Worm (Caenorhabditis elegans) whole organism, L1 larva: ENCODE data around the gene K08F9.1.

Experiments used
- C04F5.9 ChIP-seq: sonication (generic microtip); optimal IDR thresholded peaks from 2 replicates; lab custom pipeline; 2016; ENCODE audit warnings: missing genetic modification characterization, missing compliant biosample characterization
- C16A3.4 ChIP-seq: fragments of 150-350 bp; optimal IDR thresholded peaks from 2 replicates; lab custom pipeline; 2014; ENCODE audit warnings: missing biosample characterization, missing genetic modification characterization
- F16B12.6 ChIP-seq: fragments of 150-350 bp; optimal IDR thresholded peaks from 2 replicates; lab custom pipeline; 2014; ENCODE audit warnings: missing biosample characterization, missing genetic modification characterization
- Y116A8C.19 ChIP-seq: sonication (generic microtip); optimal IDR thresholded peaks from 2 replicates; lab custom pipeline; 2016; ENCODE audit warnings: missing compliant biosample characterization, missing genetic modification characterization, borderline replicate concordance
- aha-1 ChIP-seq: fragments of 150-350 bp; optimal IDR thresholded peaks from 2 replicates; lab custom pipeline; 2014; ENCODE audit warnings: missing biosample characterization, missing genetic modification characterization
- alr-1 ChIP-seq: fragments of 200-800 bp; sonication (Bioruptor generic); optimal IDR thresholded peaks from 2 replicates; lab custom pipeline; 2018; ENCODE audit warnings: borderline replicate concordance, mild to moderate bottlenecking, missing genetic modification characterization, missing compliant biosample characterization
- aly-2 ChIP-seq: fragments of 150-350 bp; optimal IDR thresholded peaks from 2 replicates; lab custom pipeline; 2014; ENCODE audit warnings: missing biosample characterization, missing genetic modification characterization
- blmp-1 ChIP-seq: fragments of 150-350 bp; optimal IDR thresholded peaks from 2 replicates; lab custom pipeline; 2014; ENCODE audit warnings: missing biosample characterization, missing genetic modification characterization
- ceh-82 ChIP-seq, 3 experiments: fragments of 150-350 bp in 1 of 3; sonication (generic microtip) in 2 of 3; optimal IDR thresholded peaks; 2 replicates each; lab custom pipeline; 2014 to 2017; ENCODE audit warnings: missing biosample characterization in 3 of 3, missing genetic modification characterization in 3 of 3
- ceh-90 ChIP-seq: sonication (generic microtip); optimal IDR thresholded peaks from 2 replicates; lab custom pipeline; 2016; ENCODE audit warnings: missing genetic modification characterization, missing compliant biosample characterization
- egl-13 ChIP-seq: sonication (generic microtip); optimal IDR thresholded peaks from 2 replicates; lab custom pipeline; 2016; ENCODE audit warnings: missing genotype, missing genetic modification reagents, missing genetic modification characterization, missing compliant biosample characterization
- ets-5 ChIP-seq: fragments of 200-800 bp; sonication (Bioruptor generic); IDR thresholded peaks from 2 replicates; pipeline ENCODE4 v1.3.6; 2022; ENCODE audit warnings: missing genetic modification characterization, missing compliant biosample characterization
- fkh-10 ChIP-seq: sonication (generic microtip); optimal IDR thresholded peaks from 2 replicates; lab custom pipeline; 2017; ENCODE audit warnings: missing biosample characterization, missing genetic modification reagents, missing genetic modification characterization
- fkh-4 ChIP-seq: sonication (generic microtip); optimal IDR thresholded peaks from 2 replicates; lab custom pipeline; 2016; ENCODE audit warnings: missing compliant biosample characterization, missing genetic modification characterization, borderline replicate concordance
- fos-1 ChIP-seq: fragments of 150-350 bp; optimal IDR thresholded peaks from 2 replicates; lab custom pipeline; 2014; ENCODE audit warnings: missing biosample characterization, missing genetic modification characterization
- grh-1 ChIP-seq: fragments of 200-800 bp; sonication (Bioruptor generic); IDR thresholded peaks from 2 replicates; pipeline ENCODE4 v1.3.6; 2022; ENCODE audit warnings: missing genetic modification reagents, missing genetic modification characterization, missing compliant biosample characterization
- hlh-4 ChIP-seq: sonication (generic microtip); optimal IDR thresholded peaks from 2 replicates; lab custom pipeline; 2016; ENCODE audit warnings: mild to moderate bottlenecking, missing genetic modification characterization, missing compliant biosample characterization
- irx-1 ChIP-seq: sonication (generic microtip); optimal IDR thresholded peaks from 2 replicates; lab custom pipeline; 2016; ENCODE audit warnings: missing genetic modification characterization, missing compliant biosample characterization
- isw-1 ChIP-seq: fragments of 200-800 bp; sonication (Bioruptor generic); IDR thresholded peaks from 2 replicates; pipeline ENCODE4 v1.3.6; 2022; ENCODE audit warnings: missing genetic modification characterization, missing compliant biosample characterization
- jun-1 ChIP-seq: fragments of 150-350 bp; optimal IDR thresholded peaks from 2 replicates; lab custom pipeline; 2014; ENCODE audit warnings: missing biosample characterization, missing genetic modification reagents, missing genetic modification characterization
- lin-14 ChIP-seq: fragments of 200-800 bp; sonication (Bioruptor generic); optimal IDR thresholded peaks from 2 replicates; lab custom pipeline; 2018; ENCODE audit warnings: mild to moderate bottlenecking, missing genetic modification characterization, moderate library complexity, missing compliant biosample characterization
- lin-39 ChIP-seq: fragments of 150-350 bp; optimal IDR thresholded peaks from 2 replicates; lab custom pipeline; 2014; ENCODE audit warnings: missing biosample characterization, missing genetic modification reagents, missing genetic modification characterization
- lir-3 ChIP-seq: sonication (generic microtip); optimal IDR thresholded peaks from 2 replicates; lab custom pipeline; 2016; ENCODE audit warnings: mild to moderate bottlenecking, missing genetic modification characterization, moderate library complexity, missing compliant biosample characterization; ENCODE audit not compliant: poor library complexity
- lsy-2 ChIP-seq, 2 experiments: fragments of 150-350 bp; optimal IDR thresholded peaks; 2 replicates each; lab custom pipeline; 2014; ENCODE audit warnings: missing biosample characterization in 2 of 2, missing genetic modification characterization in 2 of 2
- mdl-1 ChIP-seq, 2 experiments: fragments of 150-350 bp; optimal IDR thresholded peaks; 2 replicates each; lab custom pipeline; 2014 to 2017; ENCODE audit warnings: missing biosample characterization in 2 of 2, missing genetic modification characterization in 2 of 2, inconsistent platforms in 1 of 2
- mep-1 ChIP-seq: fragments of 150-350 bp; optimal IDR thresholded peaks from 2 replicates; lab custom pipeline; 2014; ENCODE audit warnings: missing biosample characterization, missing genetic modification characterization
- nhr-11 ChIP-seq: fragments of 150-350 bp; optimal IDR thresholded peaks from 2 replicates; lab custom pipeline; 2014; ENCODE audit warnings: missing biosample characterization, missing genetic modification characterization
- nhr-19 ChIP-seq: fragments of 200-800 bp; sonication (Bioruptor generic); conservative IDR thresholded peaks from 2 replicates; pipeline ENCODE4 v1.3.6; 2022; ENCODE audit warnings: missing genetic modification characterization, missing compliant biosample characterization
- nhr-20 ChIP-seq: sonication (generic microtip); optimal IDR thresholded peaks from 2 replicates; lab custom pipeline; 2016; ENCODE audit warnings: mild to moderate bottlenecking, missing genetic modification characterization, missing compliant biosample characterization
- nhr-237 ChIP-seq: fragments of 150-350 bp; optimal IDR thresholded peaks from 2 replicates; lab custom pipeline; 2014; ENCODE audit warnings: missing biosample characterization, missing genetic modification characterization
- nhr-47 ChIP-seq: sonication (generic microtip); optimal IDR thresholded peaks from 2 replicates; lab custom pipeline; 2016; ENCODE audit warnings: mild to moderate bottlenecking, missing genetic modification characterization, moderate library complexity, missing compliant biosample characterization
- nhr-71 ChIP-seq: sonication (generic microtip); optimal IDR thresholded peaks from 2 replicates; lab custom pipeline; 2016; ENCODE audit warnings: mild to moderate bottlenecking, missing genetic modification characterization, moderate library complexity, missing compliant biosample characterization
- nhr-84 ChIP-seq: sonication (generic microtip); optimal IDR thresholded peaks from 2 replicates; lab custom pipeline; 2017; ENCODE audit warnings: missing biosample characterization, missing genetic modification characterization
- nhr-85 ChIP-seq: sonication (generic microtip); peaks from one replicate; lab custom pipeline; 2016; ENCODE audit warnings: missing genetic modification characterization, inconsistent platforms, missing compliant biosample characterization
- nhr-90 ChIP-seq: sonication (generic microtip); optimal IDR thresholded peaks from 2 replicates; lab custom pipeline; 2016; ENCODE audit warnings: mild to moderate bottlenecking, missing genetic modification characterization, missing compliant biosample characterization; ENCODE audit not compliant: poor library complexity
- pag-3 ChIP-seq: sonication (generic microtip); optimal IDR thresholded peaks from 2 replicates; lab custom pipeline; 2017; ENCODE audit warnings: missing genetic modification characterization, mild to moderate bottlenecking, missing compliant biosample characterization, antibody characterized with exemption, borderline replicate concordance; ENCODE audit not compliant: insufficient read depth
- pax-3 ChIP-seq: fragments of 200-800 bp; sonication (Bioruptor generic); optimal IDR thresholded peaks from 2 replicates; lab custom pipeline; 2018; ENCODE audit warnings: mild to moderate bottlenecking, missing genetic modification characterization, moderate library complexity, missing compliant biosample characterization
- pqm-1 ChIP-seq: sonication (generic microtip); optimal IDR thresholded peaks from 3 replicates; lab custom pipeline; 2017; ENCODE audit warnings: missing biosample characterization, missing genetic modification characterization
- rnt-1 ChIP-seq: sonication (generic microtip); optimal IDR thresholded peaks from 2 replicates; lab custom pipeline; 2016; ENCODE audit warnings: mild to moderate bottlenecking, missing genetic modification characterization, moderate library complexity, missing compliant biosample characterization
- skn-1 ChIP-seq: fragments of 150-350 bp; optimal IDR thresholded peaks from 2 replicates; lab custom pipeline; 2014; ENCODE audit warnings: missing biosample characterization, missing genetic modification characterization
- snpc-4 ChIP-seq: fragments of 150-350 bp; optimal IDR thresholded peaks from 2 replicates; lab custom pipeline; 2014; ENCODE audit warnings: missing biosample characterization, missing genetic modification characterization
- sox-4 ChIP-seq: sonication (generic microtip); optimal IDR thresholded peaks from 2 replicates; lab custom pipeline; 2016; ENCODE audit warnings: missing genetic modification characterization, missing compliant biosample characterization
- sup-37 ChIP-seq: fragments of 200-800 bp; sonication (Bioruptor generic); optimal IDR thresholded peaks from 2 replicates; lab custom pipeline; 2018; ENCODE audit warnings: mild to moderate bottlenecking, missing genetic modification characterization, missing compliant biosample characterization
- swsn-7 ChIP-seq: sonication (generic microtip); optimal IDR thresholded peaks from 2 replicates; lab custom pipeline; 2016; ENCODE audit warnings: missing genetic modification characterization, missing compliant biosample characterization
- tbx-2 ChIP-seq: sonication (generic microtip); optimal IDR thresholded peaks from 2 replicates; lab custom pipeline; 2016; ENCODE audit warnings: missing genetic modification characterization, missing compliant biosample characterization
- unc-130 ChIP-seq: fragments of 150-350 bp; optimal IDR thresholded peaks from 2 replicates; lab custom pipeline; 2017; ENCODE audit warnings: missing biosample characterization, missing genetic modification characterization, inconsistent platforms
- unc-62 ChIP-seq: fragments of 150-350 bp; optimal IDR thresholded peaks from 2 replicates; lab custom pipeline; 2014; ENCODE audit warnings: missing biosample characterization, missing genetic modification reagents, missing genetic modification characterization
- unc-86 ChIP-seq: sonication (generic microtip); optimal IDR thresholded peaks from 2 replicates; lab custom pipeline; 2016; ENCODE audit warnings: missing genetic modification characterization, missing compliant biosample characterization
- vab-15 ChIP-seq: sonication (generic microtip); optimal IDR thresholded peaks from 2 replicates; lab custom pipeline; 2017; ENCODE audit warnings: missing genotype, mild to moderate bottlenecking, missing genetic modification characterization, missing compliant biosample characterization
- xbp-1 ChIP-seq: sonication (generic microtip); optimal IDR thresholded peaks from 2 replicates; lab custom pipeline; 2016; ENCODE audit warnings: missing genetic modification characterization, missing compliant biosample characterization
- zip-4 ChIP-seq: fragments of 200-800 bp; sonication (Bioruptor generic); optimal IDR thresholded peaks from 2 replicates; lab custom pipeline; 2018; ENCODE audit warnings: mild to moderate bottlenecking, missing genetic modification characterization, moderate library complexity, missing compliant biosample characterization
- ztf-11 ChIP-seq, 2 experiments: sonication (generic microtip); optimal IDR thresholded peaks; 2 replicates each; lab custom pipeline; 2016 to 2017; ENCODE audit warnings: missing genetic modification characterization in 2 of 2, missing biosample characterization in 1 of 2, missing compliant biosample characterization in 1 of 2
- ztf-4 ChIP-seq: fragments of 150-350 bp; optimal IDR thresholded peaks from 2 replicates; lab custom pipeline; 2014; ENCODE audit warnings: missing biosample characterization, missing genetic modification characterization

Gene K08F9.1

ce11 chrV:15189567-15189966 lies 46.4 kb upstream of the K08F9.1 start, which contains the start of gene cyn-3:
TSS of gene cyn-3 (plus strand) at chrV:15189927.
- TF ChIP-seq C16A3.4 (tag; lab: Kevin White, UChicago) (peak; percentile 95), F16B12.6 (tag; lab: Kevin White, UChicago) (peak; percentile 74), nhr-71 (peak; percentile 95), sox-4 (tag; lab: Kevin White, UChicago) (peak; percentile 73), fkh-4 (tag; lab: Kevin White, UChicago) (peak; percentile 31), nhr-90 (tag; lab: Kevin White, UChicago) (peak; percentile 85), nhr-237 (peak; percentile 77), C04F5.9 (no peak), isw-1 (GFP tag; lab: Robert Waterston, UW) (peak; percentile 91), nhr-19 (GFP tag; lab: Robert Waterston, UW) (peak; percentile 92), lin-39 (tag; lab: Kevin White, UChicago) (peak; percentile 86), grh-1 (GFP tag; lab: Robert Waterston, UW) (peak; percentile 87), nhr-85 (peak; percentile 95), Y116A8C.19 (tag; lab: Kevin White, UChicago) (no peak), nhr-11 (tag; lab: Kevin White, UChicago) (peak; percentile 50), zip-4 (GFP tag; lab: Kevin White, UChicago) (peak; percentile 52), blmp-1 (tag; lab: Kevin White, UChicago) (peak; percentile 91), unc-130 (tag; lab: Kevin White, UChicago) (peak; percentile 83), mdl-1 (tag; optimal IDR thresholded peaks at IDR 0.05; lab: Kevin White, UChicago) (peak in 1 of 2 experiments; percentile 85), fkh-10 (GFP tag; lab: Kevin White, UChicago) (peak; percentile 56), ztf-4 (tag; lab: Kevin White, UChicago) (peak; percentile 79), unc-62 (GFP tag; lab: Kevin White, UChicago) (no peak), lsy-2 (tag; optimal IDR thresholded peaks at IDR 0.05; lab: Kevin White, UChicago) (peak; percentile 91 to 95), rnt-1 (tag; lab: Kevin White, UChicago) (peak; percentile 92), skn-1 (peak; percentile 90), irx-1 (peak; percentile 83), ceh-90 (tag; lab: Kevin White, UChicago) (no peak), fos-1 (peak; percentile 90), pax-3 (peak; percentile 92), snpc-4 (peak; percentile 74), nhr-84 (no peak), egl-13 (tag; lab: Kevin White, UChicago) (peak; percentile 79), aly-2 (tag; lab: Kevin White, UChicago) (peak; percentile 83), nhr-47 (tag; lab: Kevin White, UChicago) (peak; percentile 95), swsn-7 (tag; lab: Kevin White, UChicago) (peak; percentile 90), lin-14 (GFP tag; lab: Kevin White, UChicago) (peak; percentile 92), vab-15 (tag; lab: Kevin White, UChicago) (peak; percentile 57), lir-3 (tag; lab: Kevin White, UChicago) (peak; percentile 64), hlh-4 (no peak), aha-1 (tag; lab: Kevin White, UChicago) (peak; percentile 56), sup-37 (GFP tag; lab: Kevin White, UChicago) (peak; percentile 32), xbp-1 (tag; lab: Kevin White, UChicago) (peak; percentile 92), ceh-82 (tag; optimal IDR thresholded peaks at IDR 0.05; lab: Kevin White, UChicago) (peak; percentile 80 to 95 (median 81)), tbx-2 (peak; percentile 94), ets-5 (GFP tag; lab: Robert Waterston, UW) (no peak), ztf-11 (tag; optimal IDR thresholded peaks at IDR 0.05; lab: Kevin White, UChicago) (peak in 1 of 2 experiments; percentile 17), unc-86 (tag; lab: Kevin White, UChicago) (peak; percentile 90), mep-1 (tag; lab: Kevin White, UChicago) (peak; percentile 92), nhr-20 (tag; lab: Kevin White, UChicago) (peak; percentile 93), alr-1 (no peak), pqm-1 (no peak), jun-1 (tag; lab: Kevin White, UChicago) (peak; percentile 88), pag-3 (tag; lab: Kevin White, UChicago) (no peak)
